Worm (Caenorhabditis elegans): ENCODE measurements around the gene ragc-1.

Gene ragc-1

DNA sequence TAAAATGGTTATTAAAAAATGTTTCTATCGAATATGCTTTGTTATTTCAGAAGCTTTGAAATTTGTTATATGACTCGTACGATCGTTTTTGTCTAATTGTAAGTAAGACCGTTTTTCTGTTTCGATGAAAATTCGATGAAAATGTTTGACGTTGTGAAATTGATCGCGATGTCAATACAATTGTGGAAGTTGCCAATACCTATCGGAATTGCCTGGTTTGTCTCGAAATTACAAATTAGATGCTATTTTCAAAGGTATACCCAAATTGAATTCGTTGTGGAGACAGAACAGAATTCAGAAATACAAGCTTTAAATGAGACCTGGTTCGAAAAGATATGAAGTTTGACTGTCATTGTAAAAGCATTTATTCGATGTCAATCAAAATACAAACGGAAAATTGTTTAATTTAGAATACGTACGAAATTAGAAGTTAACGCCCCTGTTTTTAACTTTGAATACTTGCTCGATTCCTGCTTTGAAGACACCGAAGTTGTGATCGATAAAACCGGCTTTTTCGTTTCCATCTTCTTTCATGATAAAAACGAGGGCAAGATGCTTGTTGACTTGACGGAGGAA is 1.4 kb downstream of the ragc-1 start:
- TF ChIP-seq sea-1 (GFP tag; conservative IDR thresholded peaks at IDR 0.05) (no peak), tra-4 (tag; optimal IDR thresholded peaks at IDR 0.05) (no peak), ceh-36 (tag; optimal IDR thresholded peaks at IDR 0.05) (no peak), ets-7 (tag; optimal IDR thresholded peaks at IDR 0.05) (no peak), flt-1 (GFP tag; IDR thresholded peaks at IDR 0.05) (no peak), ceh-13 (GFP tag; optimal IDR thresholded peaks at IDR 0.05) (no peak), F13C5.2 (tag; optimal IDR thresholded peaks at IDR 0.05) (no peak)

DNA sequence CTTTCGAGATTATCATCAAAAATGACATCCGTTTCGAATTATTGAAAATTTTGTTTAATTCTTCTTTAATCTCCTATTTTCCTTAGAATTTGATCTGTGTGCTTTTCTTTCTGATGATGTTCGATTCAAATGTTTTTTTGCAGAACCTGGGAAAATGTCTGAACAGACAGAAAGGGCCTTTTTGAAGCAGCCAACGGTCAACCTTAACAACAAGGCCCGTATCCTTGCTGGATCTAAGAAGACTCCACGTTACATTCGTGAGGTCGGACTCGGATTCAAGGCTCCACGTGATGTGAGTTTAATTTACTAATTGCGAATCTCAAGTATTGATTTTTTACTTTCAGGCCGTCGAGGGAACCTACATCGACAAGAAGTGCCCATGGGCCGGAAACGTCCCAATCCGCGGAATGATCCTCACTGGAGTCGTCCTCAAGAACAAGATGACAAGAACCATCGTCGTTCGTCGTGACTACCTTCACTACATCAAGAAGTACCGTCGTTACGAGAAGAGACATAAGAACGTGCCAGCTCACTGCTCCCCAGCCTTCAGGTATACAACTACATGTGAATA is 2.1 kb downstream of the ragc-1 start, which contains the start of gene rps-11:
Gene rps-11 (plus strand): TSS at position 144 of the 571 bp plus-strand sequence.
- TF ChIP-seq B0310.2 (tag; optimal IDR thresholded peaks at IDR 0.05) = no peak
- TF ChIP-seq sea-1 (GFP tag; conservative IDR thresholded peaks at IDR 0.05) = no peak
- no peak for TF ChIP-seq hmg-4 (GFP tag; optimal IDR thresholded peaks at IDR 0.05)
- no peak for TF ChIP-seq hnd-1 (tag; optimal IDR thresholded peaks at IDR 0.05)
- TF ChIP-seq ceh-36 (tag; optimal IDR thresholded peaks at IDR 0.05) = no peak
- TF ChIP-seq hmbx-1 (tag; optimal IDR thresholded peaks at IDR 0.05) = no peak
- TF ChIP-seq tbx-37 (GFP tag; conservative IDR thresholded peaks at IDR 0.05) = no peak
- no peak for TF ChIP-seq ceh-13 (GFP tag; optimal IDR thresholded peaks at IDR 0.05)
- TF ChIP-seq ama-1 (optimal IDR thresholded peaks at IDR 0.05) = no peak
- no peak for TF ChIP-seq flt-1 (GFP tag; IDR thresholded peaks at IDR 0.05)
- no peak for TF ChIP-seq aly-1 (tag; optimal IDR thresholded peaks at IDR 0.05)
- no peak for TF ChIP-seq F13C5.2 (tag; optimal IDR thresholded peaks at IDR 0.05)

DNA sequence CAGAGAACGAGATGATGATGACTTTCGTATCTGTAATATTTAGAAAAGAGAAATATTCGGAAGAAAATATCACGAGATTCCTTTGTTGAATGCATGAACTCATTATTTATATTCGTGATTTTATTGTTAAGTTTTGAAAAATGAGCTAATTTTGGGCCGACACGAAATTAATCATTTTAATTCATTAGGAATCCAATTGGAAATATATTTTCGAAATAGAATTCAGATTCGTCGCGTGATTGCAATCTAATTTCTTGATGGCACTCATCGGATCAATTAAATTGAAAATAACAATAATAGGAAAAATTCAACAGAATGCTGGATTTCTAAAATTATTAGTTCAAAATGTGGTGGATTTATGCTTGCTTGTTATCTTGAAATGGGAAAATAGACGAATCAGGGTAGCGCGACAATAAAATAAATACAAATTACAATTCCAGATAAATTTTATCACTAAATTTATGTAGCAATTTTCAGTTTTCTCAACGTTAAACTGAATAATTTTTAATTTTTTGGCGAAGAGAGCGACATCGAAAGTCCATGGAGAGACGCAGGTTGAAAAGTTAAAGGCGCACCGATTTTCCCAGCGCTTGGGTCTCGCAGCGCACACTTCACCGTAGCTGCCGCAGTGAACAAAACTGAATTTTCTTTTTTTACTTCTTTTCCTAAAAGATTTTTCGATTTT is 2.9 kb downstream of the ragc-1 start:
- TF ChIP-seq F13C5.2 (tag; optimal IDR thresholded peaks at IDR 0.05) (peak; percentile 72), tbx-11 (GFP tag; IDR thresholded peaks at IDR 0.05) (no peak), ceh-13 (GFP tag; optimal IDR thresholded peaks at IDR 0.05) (no peak), pes-1 (GFP tag; IDR thresholded peaks at IDR 0.05) (peak; percentile 38; the same call in 1 of the 2 replicates), aly-1 (tag; optimal IDR thresholded peaks at IDR 0.05) (no peak), hnd-1 (tag; optimal IDR thresholded peaks at IDR 0.05) (peak; percentile 13), hmbx-1 (tag; optimal IDR thresholded peaks at IDR 0.05) (peak; percentile 14), sea-1 (GFP tag; conservative IDR thresholded peaks at IDR 0.05) (no peak), ama-1 (optimal IDR thresholded peaks at IDR 0.05) (peak; percentile 71), tra-4 (tag; optimal IDR thresholded peaks at IDR 0.05) (peak; percentile 41), hmg-4 (GFP tag; optimal IDR thresholded peaks at IDR 0.05) (peak; percentile 23), B0310.2 (tag; optimal IDR thresholded peaks at IDR 0.05) (peak; percentile 79), scrt-1 (GFP tag; IDR thresholded peaks at IDR 0.05) (no peak; the same call in 1 of the 2 replicates), tbx-37 (GFP tag; conservative IDR thresholded peaks at IDR 0.05) (peak; percentile 30), flt-1 (GFP tag; IDR thresholded peaks at IDR 0.05) (0 out of 2 replicates have a peak, but pooled peaks have one; percentile 12), ceh-36 (tag; optimal IDR thresholded peaks at IDR 0.05) (peak; percentile 11), ets-7 (tag; optimal IDR thresholded peaks at IDR 0.05) (no peak)

DNA sequence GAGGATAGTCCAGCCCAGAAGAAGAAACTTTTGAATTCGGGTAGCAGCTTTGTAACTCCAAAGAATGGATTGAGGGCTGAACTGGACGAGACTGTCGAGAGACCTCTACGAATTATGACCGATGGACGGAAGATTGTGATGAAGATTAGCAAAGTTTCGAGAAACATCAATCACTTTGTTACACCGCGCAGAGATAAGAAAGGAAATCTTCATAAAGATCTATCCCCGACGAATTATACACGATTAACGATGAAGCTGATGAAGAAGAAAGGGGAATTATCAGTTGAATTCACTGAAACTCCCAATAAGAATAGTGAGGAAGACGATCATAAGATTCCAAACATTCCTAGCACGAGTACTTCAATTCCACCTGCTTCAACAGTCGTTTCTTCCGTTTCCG is 5.0 kb downstream of the ragc-1 start:
- TF ChIP-seq tbx-11 (GFP tag; IDR thresholded peaks at IDR 0.05) = no peak
- TF ChIP-seq ceh-13 (GFP tag; optimal IDR thresholded peaks at IDR 0.05) = no peak
- no peak for TF ChIP-seq ets-7 (tag; optimal IDR thresholded peaks at IDR 0.05)
- TF ChIP-seq flt-1 (GFP tag; IDR thresholded peaks at IDR 0.05) = no peak
- TF ChIP-seq ama-1 (optimal IDR thresholded peaks at IDR 0.05) = no peak
- no peak for TF ChIP-seq aly-1 (tag; optimal IDR thresholded peaks at IDR 0.05)
- no peak for TF ChIP-seq tbx-37 (GFP tag; conservative IDR thresholded peaks at IDR 0.05)
- TF ChIP-seq hnd-1 (tag; optimal IDR thresholded peaks at IDR 0.05) = no peak
- no peak for TF ChIP-seq pes-1 (GFP tag; IDR thresholded peaks at IDR 0.05)
- TF ChIP-seq sea-1 (GFP tag; conservative IDR thresholded peaks at IDR 0.05) = no peak
- TF ChIP-seq scrt-1 (GFP tag; IDR thresholded peaks at IDR 0.05) = no peak
- no peak for TF ChIP-seq tra-4 (tag; optimal IDR thresholded peaks at IDR 0.05)

DNA sequence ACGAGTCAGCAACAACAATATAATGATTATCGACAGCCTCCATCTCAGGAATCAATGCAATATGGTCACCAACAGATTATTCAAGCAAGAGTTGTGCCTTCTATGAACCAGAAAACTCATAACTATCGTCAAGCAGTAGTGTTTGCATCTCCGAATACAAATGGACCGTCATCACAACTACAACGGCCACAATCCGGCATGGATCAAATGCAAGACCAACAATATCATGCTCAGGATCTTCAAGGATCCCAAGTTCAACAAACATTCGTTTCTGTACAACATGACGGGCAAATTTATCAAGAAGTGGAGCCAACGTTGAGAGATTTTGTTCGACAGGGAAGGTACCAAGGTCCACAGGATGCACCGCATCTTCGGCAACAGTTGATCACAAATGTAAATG is 7.7 kb downstream of the ragc-1 start:
- TF ChIP-seq pes-1 (GFP tag; IDR thresholded peaks at IDR 0.05) (no peak), hmg-4 (GFP tag; optimal IDR thresholded peaks at IDR 0.05) (no peak), scrt-1 (GFP tag; IDR thresholded peaks at IDR 0.05) (no peak), sea-1 (GFP tag; conservative IDR thresholded peaks at IDR 0.05) (no peak), aly-1 (tag; optimal IDR thresholded peaks at IDR 0.05) (no peak), ets-7 (tag; optimal IDR thresholded peaks at IDR 0.05) (no peak), hnd-1 (tag; optimal IDR thresholded peaks at IDR 0.05) (no peak), B0310.2 (tag; optimal IDR thresholded peaks at IDR 0.05) (no peak), tbx-11 (GFP tag; IDR thresholded peaks at IDR 0.05) (no peak), tra-4 (tag; optimal IDR thresholded peaks at IDR 0.05) (no peak), flt-1 (GFP tag; IDR thresholded peaks at IDR 0.05) (no peak), ama-1 (optimal IDR thresholded peaks at IDR 0.05) (no peak), hmbx-1 (tag; optimal IDR thresholded peaks at IDR 0.05) (no peak), tbx-37 (GFP tag; conservative IDR thresholded peaks at IDR 0.05) (no peak), F13C5.2 (tag; optimal IDR thresholded peaks at IDR 0.05) (no peak), ceh-36 (tag; optimal IDR thresholded peaks at IDR 0.05) (no peak), ceh-13 (GFP tag; optimal IDR thresholded peaks at IDR 0.05) (no peak)

ce11 chrIV:11594191-11594673 is 10.5 kb downstream of the ragc-1 start, which contains the start of gene mig-38:
mig-38 (plus strand) TSS chrIV:11594244.
- TF ChIP-seq B0310.2 (tag; optimal IDR thresholded peaks at IDR 0.05) (no peak), hmg-4 (GFP tag; optimal IDR thresholded peaks at IDR 0.05) (peak; percentile 45), sea-1 (GFP tag; conservative IDR thresholded peaks at IDR 0.05) (peak; percentile 48; the same call in 1 of the 2 replicates)
